Fruit fly (Drosophila melanogaster) whole organism, adult: ENCODE data around the gene CG34034.
A peak's percentile ranks its signal among the peaks of the same experiment; 100 is the strongest.

Experiments
- CG11617 ChIP-seq: fragments of 200-800 bp; sonication (Bioruptor generic); optimal IDR thresholded peaks from 2 replicates; lab custom pipeline; 2017; ENCODE audit warnings: mild to moderate bottlenecking, missing biosample characterization, missing genetic modification reagents, missing genetic modification characterization
- CG12768 ChIP-seq: fragments of 200-800 bp; sonication (Bioruptor generic); optimal IDR thresholded peaks from 2 replicates; lab custom pipeline; 2017; ENCODE audit warnings: missing biosample characterization, missing genetic modification characterization, mild to moderate bottlenecking, moderate library complexity, missing genetic modification reagents
- CG14711 ChIP-seq: fragments of 200-800 bp; sonication (Bioruptor generic); optimal IDR thresholded peaks from 2 replicates; lab custom pipeline; 2018; ENCODE audit warnings: missing biosample characterization, mild to moderate bottlenecking, missing genetic modification characterization, moderate library complexity
- CG1620 ChIP-seq: fragments of 200-800 bp; sonication (Bioruptor generic); optimal IDR thresholded peaks from 2 replicates; lab custom pipeline; 2016; ENCODE audit warnings: missing biosample characterization, missing genetic modification characterization
- CG33017 ChIP-seq: fragments of 200-800 bp; sonication (Bioruptor generic); optimal IDR thresholded peaks from 2 replicates; lab custom pipeline; 2018; ENCODE audit warnings: missing biosample characterization, mild to moderate bottlenecking, missing genetic modification characterization, moderate library complexity
- CG5204 ChIP-seq: fragments of 200-800 bp; sonication (Bioruptor generic); optimal IDR thresholded peaks from 2 replicates; lab custom pipeline; 2016; ENCODE audit warnings: missing biosample characterization, missing genetic modification characterization
- CG7045 ChIP-seq: fragments of 200-800 bp; sonication (Bioruptor generic); optimal IDR thresholded peaks from 2 replicates; lab custom pipeline; 2017; ENCODE audit warnings: missing biosample characterization, mild to moderate bottlenecking, missing genetic modification characterization
- CG7101 ChIP-seq: fragments of 200-800 bp; sonication (Bioruptor generic); optimal IDR thresholded peaks from 2 replicates; lab custom pipeline; 2018; ENCODE audit warnings: missing biosample characterization, mild to moderate bottlenecking, missing genetic modification characterization, moderate library complexity
- Clk ChIP-seq: fragments of 200-800 bp; sonication (Bioruptor generic); optimal IDR thresholded peaks from 2 replicates; lab custom pipeline; 2017; ENCODE audit warnings: missing biosample characterization, missing genetic modification characterization
- Crg-1 ChIP-seq: fragments of 200-800 bp; sonication (Bioruptor generic); optimal IDR thresholded peaks from 2 replicates; lab custom pipeline; 2016; ENCODE audit warnings: missing biosample characterization, missing genetic modification characterization
- Hr96 ChIP-seq: fragments of 200-800 bp; sonication (Bioruptor generic); optimal IDR thresholded peaks from 2 replicates; lab custom pipeline; 2016; ENCODE audit warnings: missing biosample characterization, missing genetic modification characterization
- Mnt ChIP-seq: fragments of 200-800 bp; sonication (Bioruptor generic); optimal IDR thresholded peaks from 2 replicates; lab custom pipeline; 2016; ENCODE audit warnings: missing biosample characterization, mild to moderate bottlenecking, missing genetic modification characterization
- bab1 ChIP-seq: fragments of 200-800 bp; sonication (Bioruptor generic); optimal IDR thresholded peaks from 3 replicates; lab custom pipeline; 2019; ENCODE audit warnings: missing biosample characterization, mild to moderate bottlenecking, missing genetic modification characterization, moderate library complexity
- cic ChIP-seq: fragments of 200-800 bp; sonication (Bioruptor generic); optimal IDR thresholded peaks from 2 replicates; lab custom pipeline; 2017; ENCODE audit warnings: missing biosample characterization, mild to moderate bottlenecking, missing genetic modification characterization, moderate library complexity
- cnc ChIP-seq, 2 experiments: fragments of >200 bp; optimal IDR thresholded peaks; 2 replicates each; lab custom pipeline; 2017
- kay ChIP-seq: fragments of 200-800 bp; sonication (Bioruptor generic); peaks from one replicate; lab custom pipeline; 2016; ENCODE audit warnings: missing biosample characterization, missing genetic modification characterization, borderline replicate concordance
- ovo ChIP-seq: fragments of 200-800 bp; sonication (Bioruptor generic); optimal IDR thresholded peaks from 2 replicates; lab custom pipeline; 2016; ENCODE audit warnings: missing biosample characterization, missing genetic modification characterization
- pad ChIP-seq: fragments of 200-800 bp; sonication (Bioruptor generic); optimal IDR thresholded peaks from 3 replicates; lab custom pipeline; 2017; ENCODE audit warnings: missing biosample characterization, missing genetic modification characterization, mild to moderate bottlenecking, moderate library complexity, missing genetic modification reagents
- tj ChIP-seq: fragments of 200-800 bp; sonication (Bioruptor generic); optimal IDR thresholded peaks from 3 replicates; lab custom pipeline; 2017; ENCODE audit warnings: missing biosample characterization, mild to moderate bottlenecking, missing genetic modification characterization, moderate library complexity
- toe ChIP-seq: fragments of 200-800 bp; sonication (Bioruptor generic); optimal IDR thresholded peaks from 2 replicates; lab custom pipeline; 2016; ENCODE audit warnings: missing biosample characterization, missing genetic modification characterization

The CG34034 gene

dm6 chr3R:21769218-21769617, 30.3 kb upstream of the CG34034 start, which contains the start of gene Burs:
TSS of gene Burs (plus strand) at chr3R:21769518.
- no peak for TF ChIP-seq CG33017 (tag; lab: Kevin White, UChicago)
- no peak for TF ChIP-seq cnc (optimal IDR thresholded peaks at IDR 0.05; lab: Kevin White, UChicago)
- no peak for TF ChIP-seq Hr96
- no peak for TF ChIP-seq CG7045 (GFP tag; lab: Kevin White, UChicago)
- no peak for TF ChIP-seq ovo (GFP tag; lab: Kevin White, UChicago)
- TF ChIP-seq cic (GFP tag; lab: Kevin White, UChicago): no peak
- no peak for TF ChIP-seq CG14711
- no peak for TF ChIP-seq CG7101 (tag; lab: Kevin White, UChicago)
- TF ChIP-seq Clk: no peak
- TF ChIP-seq Crg-1: no peak
- no peak for TF ChIP-seq CG1620 (GFP tag; lab: Kevin White, UChicago)
- TF ChIP-seq Mnt: no peak
- no peak for TF ChIP-seq bab1 (GFP tag; lab: Kevin White, UChicago)
- TF ChIP-seq kay: no peak

- TF ChIP-seq CG7101 (tag; lab: Kevin White, UChicago) (no peak), bab1 (GFP tag; lab: Kevin White, UChicago) (no peak), cic (GFP tag; lab: Kevin White, UChicago) (peak; percentile 5), CG7045 (GFP tag; lab: Kevin White, UChicago) (no peak), CG12768 (GFP tag; lab: Kevin White, UChicago) (no peak), ovo (GFP tag; lab: Kevin White, UChicago) (no peak), CG11617 (GFP tag; lab: Kevin White, UChicago) (no peak), Hr96 (no peak), tj (GFP tag; lab: Kevin White, UChicago) (no peak), kay (peak; percentile 56), Clk (no peak), CG14711 (no peak)
These were observed 19.4 kb upstream of the CG34034 start, which contains the start of gene CG42335 for dm6 chr3R:21758145-21758856. TSS of gene CG42335 (plus strand) at chr3R:21758764.

- no peak for TF ChIP-seq CG7101 (tag; lab: Kevin White, UChicago)
- no peak for TF ChIP-seq CG12768 (GFP tag; lab: Kevin White, UChicago)
- no peak for TF ChIP-seq CG7045 (GFP tag; lab: Kevin White, UChicago)
- TF ChIP-seq CG11617 (GFP tag; lab: Kevin White, UChicago): no peak
- no peak for TF ChIP-seq tj (GFP tag; lab: Kevin White, UChicago)
- TF ChIP-seq CG33017 (tag; lab: Kevin White, UChicago): no peak
- TF ChIP-seq cic (GFP tag; lab: Kevin White, UChicago): peak; percentile 66
- TF ChIP-seq bab1 (GFP tag; lab: Kevin White, UChicago): no peak
- TF ChIP-seq CG5204 (GFP tag; lab: Kevin White, UChicago): no peak
These were observed 18.6 kb upstream of the CG34034 start for dm6 chr3R:21757550-21757949.

- TF ChIP-seq CG11617 (GFP tag; lab: Kevin White, UChicago) (no peak), cic (GFP tag; lab: Kevin White, UChicago) (peak; percentile 77), Clk (no peak), Hr96 (no peak), Mnt (peak; percentile 37), CG7101 (tag; lab: Kevin White, UChicago) (no peak), CG1620 (GFP tag; lab: Kevin White, UChicago) (no peak), Crg-1 (no peak), tj (GFP tag; lab: Kevin White, UChicago) (no peak), ovo (GFP tag; lab: Kevin White, UChicago) (no peak), cnc (optimal IDR thresholded peaks at IDR 0.05; lab: Kevin White, UChicago) (peak in 1 of 2 experiments; percentile 64), kay (peak; percentile 18), toe (GFP tag; lab: Kevin White, UChicago) (no peak), CG5204 (GFP tag; lab: Kevin White, UChicago) (no peak), CG7045 (GFP tag; lab: Kevin White, UChicago) (no peak), bab1 (GFP tag; lab: Kevin White, UChicago) (no peak), CG12768 (GFP tag; lab: Kevin White, UChicago) (peak; percentile 12), pad (GFP tag; lab: Kevin White, UChicago) (no peak), CG14711 (no peak), CG33017 (tag; lab: Kevin White, UChicago) (no peak)
These were observed 15.1 kb upstream of the CG34034 start, which contains the start of gene CG31198 for dm6 chr3R:21753974-21754373. TSS of gene CG31198 (plus strand) at chr3R:21754324.

dm6 chr3R:21753099-21753498, 14.2 kb upstream of the CG34034 start:
- TF ChIP-seq CG5204 (GFP tag; lab: Kevin White, UChicago) (no peak), kay (peak; percentile 52)

- TF ChIP-seq CG7101 (tag; lab: Kevin White, UChicago): no peak
- peak; percentile 33 for TF ChIP-seq kay
- TF ChIP-seq cic (GFP tag; lab: Kevin White, UChicago): peak; percentile 19
- no peak for TF ChIP-seq ovo (GFP tag; lab: Kevin White, UChicago)
- TF ChIP-seq Hr96: no peak
- no peak for TF ChIP-seq pad (GFP tag; lab: Kevin White, UChicago)
- TF ChIP-seq bab1 (GFP tag; lab: Kevin White, UChicago): no peak
- TF ChIP-seq CG7045 (GFP tag; lab: Kevin White, UChicago): no peak
These were observed 10.3 kb upstream of the CG34034 start, which contains the start of gene CG31233 for dm6 chr3R:21748954-21749920. TSS of gene CG31233 (plus strand) at chr3R:21749853.
